Worm (Caenorhabditis elegans) whole organism, L4/young adult: ENCODE results near the gene miga-1.
"Not testable (repeated sequence)": the region's sequence is repeated elsewhere in the genome, so short reads cannot be mapped to it uniquely, and the experiment has no call there.

Source experiments
- W03F9.2 ChIP-seq: fragments of 150-350 bp; optimal IDR thresholded peaks from 2 replicates; lab custom pipeline; 2014; ENCODE audit warnings: missing biosample characterization, missing genetic modification characterization
- dao-5 ChIP-seq: sonication (generic microtip); optimal IDR thresholded peaks from 2 replicates; lab custom pipeline; 2016; ENCODE audit warnings: missing genotype, missing genetic modification characterization, moderate library complexity, missing compliant biosample characterization
- him-1 ChIP-seq: sonication (generic microtip); optimal IDR thresholded peaks from 2 replicates; lab custom pipeline; 2016; ENCODE audit warnings: missing genotype, missing genetic modification reagents, missing genetic modification characterization, missing compliant biosample characterization

miga-1 gene

ce11 chrV:12401383-12401782, 724 bp upstream of the miga-1 start, which contains the start of gene K01D12.7:
TSS of gene K01D12.7 (minus strand) at chrV:12401483.
- TF ChIP-seq W03F9.2 (tag; lab: Kevin White, UChicago), result no peak
- TF ChIP-seq him-1 (tag; lab: Kevin White, UChicago), result no peak
- TF ChIP-seq dao-5 (tag; lab: Kevin White, UChicago), result no peak

- TF ChIP-seq him-1 (tag; lab: Kevin White, UChicago) (no peak), dao-5 (tag; lab: Kevin White, UChicago) (no peak), W03F9.2 (tag; lab: Kevin White, UChicago) (no peak)
Measured at ce11 chrV:12397545-12397944, 3.1 kb downstream of the miga-1 start, which contains the start of gene K01D12.5. TSS of gene K01D12.5 (plus strand) at chrV:12397845.

DNA sequence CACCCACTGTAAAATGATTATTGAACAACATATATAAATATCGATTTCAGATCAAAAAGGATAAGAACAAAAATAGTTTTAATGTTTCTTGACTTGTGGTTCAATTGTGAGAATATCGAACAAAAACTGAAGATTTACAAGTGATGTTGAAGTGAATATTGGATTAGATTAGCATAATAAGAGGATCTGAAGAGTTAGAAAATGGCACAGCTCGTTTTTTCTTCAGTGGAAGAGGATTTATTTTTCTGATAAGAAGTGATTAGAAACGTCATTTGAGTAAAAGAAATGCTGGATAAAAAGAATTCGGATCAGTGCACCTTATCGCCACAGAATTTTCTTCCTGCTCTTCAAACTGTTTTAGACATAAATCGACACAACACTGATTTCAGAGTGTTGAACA, 5.0 kb downstream of the miga-1 start, which contains the start of gene twk-14:
twk-14 (minus strand) TSS at position 8 of the 400 bp plus-strand sequence.
- no peak for TF ChIP-seq him-1 (tag; lab: Kevin White, UChicago)
- no peak for TF ChIP-seq dao-5 (tag; lab: Kevin White, UChicago)
- TF ChIP-seq W03F9.2 (tag; lab: Kevin White, UChicago), result no peak

DNA sequence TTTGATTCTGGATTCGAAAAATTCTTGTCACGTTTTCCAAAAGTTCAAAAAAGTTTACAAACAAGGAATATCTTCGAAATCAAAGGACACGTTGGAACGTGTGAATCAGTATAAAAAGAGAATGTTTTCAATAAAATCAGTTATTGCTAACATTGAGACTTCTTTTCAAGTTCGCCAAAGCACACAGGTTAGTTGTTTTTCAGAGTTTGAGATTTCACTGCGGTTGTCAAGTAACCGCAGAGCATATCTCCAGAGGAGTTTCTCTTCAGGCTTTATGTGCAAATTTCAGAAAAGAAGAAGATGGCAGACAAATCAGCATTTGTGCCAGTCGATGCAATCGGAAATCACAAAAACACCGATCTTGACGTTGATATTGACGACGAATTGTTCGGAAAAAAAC, 14.5 kb downstream of the miga-1 start, which contains the start of gene K01D12.15:
K01D12.15 (plus strand) TSS at position 301 of the 400 bp plus-strand sequence.
- no peak for TF ChIP-seq him-1 (tag; lab: Kevin White, UChicago)
- no peak for TF ChIP-seq dao-5 (tag; lab: Kevin White, UChicago)
- no peak for TF ChIP-seq W03F9.2 (tag; lab: Kevin White, UChicago)

ce11 chrV:12377256-12377655, 23.4 kb downstream of the miga-1 start, which contains the start of gene K01D12.1:
TSS of gene K01D12.1 (plus strand) at chrV:12377556.
- TF ChIP-seq him-1 (tag; lab: Kevin White, UChicago) (no peak), W03F9.2 (tag; lab: Kevin White, UChicago) (no peak), dao-5 (tag; lab: Kevin White, UChicago) (no peak)

ce11 chrV:12374252-12374651, 26.4 kb downstream of the miga-1 start, which contains the start of gene F23H12.10:
TSS of gene F23H12.10 (minus strand) at chrV:12374263.
- TF ChIP-seq dao-5, him-1, W03F9.2 (tag; lab: Kevin White, UChicago): not testable (repeated sequence)

DNA sequence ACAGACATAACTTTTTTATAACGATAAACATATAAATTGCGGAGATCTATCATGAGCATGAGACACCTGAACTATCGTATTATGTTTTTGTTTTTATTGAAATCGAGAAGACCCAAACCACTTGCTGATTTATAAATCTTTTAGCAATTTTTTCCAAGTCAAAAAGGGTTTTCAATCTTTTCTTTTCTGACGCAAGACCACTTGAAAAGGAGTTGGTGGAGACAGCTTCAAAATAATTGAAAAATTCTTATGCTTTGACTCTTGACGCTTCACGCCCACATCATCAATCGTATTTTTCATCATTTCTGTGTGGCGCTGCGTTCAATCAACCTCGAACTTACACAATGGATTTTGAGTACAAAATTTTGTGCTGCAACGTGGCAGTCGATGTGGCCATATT, 29.3 kb downstream of the miga-1 start, which contains the start of gene F23H12.7:
F23H12.7 (plus strand) TSS at position 301 of the 400 bp plus-strand sequence.
- TF ChIP-seq him-1 (tag; lab: Kevin White, UChicago) (no peak), W03F9.2 (tag; lab: Kevin White, UChicago) (no peak), dao-5 (tag; lab: Kevin White, UChicago) (no peak)

DNA sequence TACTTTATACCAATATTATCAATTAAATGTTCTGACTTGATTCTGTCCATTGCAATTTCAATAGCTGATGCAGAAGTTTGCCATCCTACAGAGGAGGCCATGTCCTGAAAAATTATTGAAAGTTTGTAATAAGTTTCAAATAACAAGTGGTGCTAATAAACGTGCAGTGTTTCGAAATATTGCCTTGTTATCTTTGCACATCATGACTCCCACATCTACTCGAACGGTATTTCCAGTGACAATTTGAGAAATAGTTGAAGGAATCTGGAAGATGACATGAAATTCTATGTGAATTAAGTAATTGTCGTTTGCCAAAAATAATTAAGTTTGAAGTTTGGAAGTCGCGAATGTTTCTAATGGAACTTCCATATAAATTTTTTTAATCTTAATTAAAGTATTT, 31.2 kb downstream of the miga-1 start, which contains the start of gene gcy-13:
gcy-13 (minus strand) TSS at position 101 of the 400 bp plus-strand sequence.
- TF ChIP-seq W03F9.2 (tag; lab: Kevin White, UChicago) (no peak), dao-5 (tag; lab: Kevin White, UChicago) (no peak), him-1 (tag; lab: Kevin White, UChicago) (no peak)

- TF ChIP-seq dao-5 (tag; lab: Kevin White, UChicago), result no peak
- TF ChIP-seq him-1 (tag; lab: Kevin White, UChicago), result no peak
- TF ChIP-seq W03F9.2 (tag; lab: Kevin White, UChicago), result no peak
Measured at ce11 chrV:12365104-12365503, 35.6 kb downstream of the miga-1 start, which contains the start of gene fipr-2. TSS of gene fipr-2 (plus strand) at chrV:12365348.

DNA sequence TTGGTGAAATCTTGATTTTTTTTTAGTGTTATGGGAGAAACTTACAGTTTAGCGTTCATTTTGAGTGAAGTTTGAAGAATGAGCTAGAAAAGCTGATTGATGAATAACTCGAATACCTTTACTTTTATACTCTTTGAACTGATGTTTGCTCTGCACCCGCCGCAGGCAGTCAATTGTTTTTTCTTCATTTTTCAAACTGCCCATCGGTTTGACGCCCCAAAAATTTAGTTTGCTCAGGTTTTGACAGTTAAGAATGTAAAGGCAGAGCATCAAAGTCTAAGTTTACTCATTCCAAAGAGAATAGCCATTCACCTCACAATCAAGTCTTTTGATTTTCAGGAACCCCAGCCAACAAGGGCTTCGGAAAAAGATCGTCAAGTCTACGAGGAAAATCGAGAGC, 39.0 kb downstream of the miga-1 start, which contains the start of gene fipr-1:
fipr-1 (minus strand) TSS at position 101 of the 400 bp plus-strand sequence.
- TF ChIP-seq him-1 (tag; lab: Kevin White, UChicago) (no peak), dao-5 (tag; lab: Kevin White, UChicago) (no peak), W03F9.2 (tag; lab: Kevin White, UChicago) (no peak)

ce11 chrV:12358347-12358746, 42.3 kb downstream of the miga-1 start, which contains the start of gene F23H12.5:
TSS of gene F23H12.5 (plus strand) at chrV:12358647.
- TF ChIP-seq him-1 (tag; lab: Kevin White, UChicago), result no peak
- no peak for TF ChIP-seq W03F9.2 (tag; lab: Kevin White, UChicago)
- no peak for TF ChIP-seq dao-5 (tag; lab: Kevin White, UChicago)

DNA sequence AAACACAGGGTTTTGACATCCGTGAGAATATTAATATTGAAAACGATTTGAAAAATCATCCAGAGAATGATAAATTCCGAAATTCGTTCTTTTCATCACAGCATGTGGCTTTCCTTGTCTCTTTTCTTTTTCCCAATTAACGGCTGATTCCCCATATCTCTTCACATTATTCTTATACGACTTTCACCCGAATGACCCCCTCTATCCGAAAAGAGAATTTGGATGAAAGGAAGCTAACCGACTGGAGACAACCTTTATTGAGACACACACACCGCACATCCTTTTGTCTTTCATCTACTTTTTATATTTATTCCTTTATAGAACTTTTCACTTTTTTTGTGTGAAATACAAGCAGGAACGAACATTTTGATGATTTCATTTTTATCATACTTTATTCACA, 43.0 kb downstream of the miga-1 start:
- TF ChIP-seq dao-5 (tag; lab: Kevin White, UChicago) (no peak), him-1 (tag; lab: Kevin White, UChicago) (no peak)

ce11 chrV:12354193-12354830, 46.3 kb downstream of the miga-1 start:
- TF ChIP-seq dao-5 (tag; lab: Kevin White, UChicago), result no peak
